Fruit fly (Drosophila melanogaster) whole organism, embryonic: Measurements from ENCODE around the gene CG13694.

Experiments used
- Bgb ChIP-seq: fragments of 200-800 bp; sonication (Bioruptor generic); IDR thresholded peaks from 2 replicates; pipeline ENCODE4 v1.3.6; 2022; ENCODE audit warnings: missing biosample characterization, missing genetic modification characterization; ENCODE audit not compliant: partially characterized antibody
- CG12104 ChIP-seq: fragments of 200-800 bp; sonication (Bioruptor generic); optimal IDR thresholded peaks from 3 replicates; lab custom pipeline; 2016; ENCODE audit warnings: missing biosample characterization, missing genetic modification characterization
- CG12391 ChIP-seq: fragments of 200-800 bp; sonication (Bioruptor generic); optimal IDR thresholded peaks from 3 replicates; lab custom pipeline; 2018; ENCODE audit warnings: missing biosample characterization, mild to moderate bottlenecking, missing genetic modification characterization, moderate library complexity
- CG12659 ChIP-seq: fragments of 200-800 bp; sonication (Bioruptor generic); optimal IDR thresholded peaks from 3 replicates; lab custom pipeline; 2017; ENCODE audit warnings: mild to moderate bottlenecking, missing biosample characterization, missing genetic modification reagents, missing genetic modification characterization
- CG12744 ChIP-seq: fragments of 200-800 bp; sonication (Bioruptor generic); optimal IDR thresholded peaks from 2 replicates; lab custom pipeline; 2016; ENCODE audit warnings: missing biosample characterization, missing genetic modification characterization
- CG13287 ChIP-seq: fragments of 200-800 bp; sonication (Bioruptor generic); IDR thresholded peaks from 2 replicates; pipeline ENCODE4 v1.3.6; 2022; ENCODE audit warnings: missing biosample characterization, missing genetic modification characterization; ENCODE audit not compliant: partially characterized antibody
- CG14667 ChIP-seq: fragments of 200-800 bp; sonication (Bioruptor generic); IDR thresholded peaks from 2 replicates; pipeline ENCODE4 v1.3.6; 2022; ENCODE audit warnings: missing biosample characterization, missing genetic modification characterization
- CG14710 ChIP-seq: fragments of 200-800 bp; sonication (Bioruptor generic); optimal IDR thresholded peaks from 3 replicates; lab custom pipeline; 2019; ENCODE audit warnings: missing biosample characterization, mild to moderate bottlenecking, missing genetic modification characterization, moderate library complexity
- CG14860 ChIP-seq: fragments of 200-800 bp; sonication (Bioruptor generic); IDR thresholded peaks from 3 replicates; pipeline ENCODE4 v1.3.6; 2022; ENCODE audit warnings: missing biosample characterization, missing genetic modification characterization; ENCODE audit not compliant: partially characterized antibody
- CG15514 ChIP-seq: fragments of 200-800 bp; sonication (Bioruptor generic); optimal IDR thresholded peaks from 3 replicates; lab custom pipeline; 2017; ENCODE audit warnings: missing biosample characterization, missing genetic modification characterization, mild to moderate bottlenecking, moderate library complexity, missing genetic modification reagents
- CG15601 ChIP-seq: fragments of 200-800 bp; sonication (Bioruptor generic); optimal IDR thresholded peaks from 3 replicates; lab custom pipeline; 2019; ENCODE audit warnings: missing biosample characterization, mild to moderate bottlenecking, missing genetic modification characterization, moderate library complexity
- CG1603 ChIP-seq: fragments of 200-800 bp; sonication (Bioruptor generic); optimal IDR thresholded peaks from 2 replicates; lab custom pipeline; 2019; ENCODE audit warnings: missing biosample characterization, mild to moderate bottlenecking, missing genetic modification characterization, moderate library complexity
- CG17385 ChIP-seq: fragments of 200-800 bp; sonication (Bioruptor generic); optimal IDR thresholded peaks from 3 replicates; lab custom pipeline; 2018; ENCODE audit warnings: missing biosample characterization, mild to moderate bottlenecking, missing genetic modification characterization
- CG18619 ChIP-seq: fragments of 200-800 bp; sonication (Bioruptor generic); optimal IDR thresholded peaks from 3 replicates; lab custom pipeline; 2017; ENCODE audit warnings: missing biosample characterization, mild to moderate bottlenecking, missing genetic modification characterization
- CG30403 ChIP-seq: fragments of 200-800 bp; sonication (Bioruptor generic); optimal IDR thresholded peaks from 3 replicates; lab custom pipeline; 2016; ENCODE audit warnings: missing biosample characterization, missing genetic modification characterization
- CG31224 ChIP-seq: fragments of 200-800 bp; sonication (Bioruptor generic); IDR thresholded peaks from 2 replicates; pipeline ENCODE4 v1.3.6; 2022; ENCODE audit warnings: missing biosample characterization, missing genetic modification characterization
- CG3726 ChIP-seq: fragments of 200-800 bp; sonication (Bioruptor generic); IDR thresholded peaks from 3 replicates; pipeline ENCODE4, ENCODE4 v1.3.6; 2022; ENCODE audit warnings: missing biosample characterization, missing genetic modification characterization
- CG42726 ChIP-seq: fragments of 200-800 bp; sonication (Bioruptor generic); IDR thresholded peaks from 2 replicates; pipeline ENCODE4 v1.3.6; 2022; ENCODE audit warnings: missing biosample characterization, missing genetic modification characterization; ENCODE audit not compliant: partially characterized antibody
- CG7987 ChIP-seq: fragments of 200-800 bp; sonication (Bioruptor generic); optimal IDR thresholded peaks from 2 replicates; lab custom pipeline; 2018; ENCODE audit warnings: missing biosample characterization, mild to moderate bottlenecking, missing genetic modification characterization, moderate library complexity
- CG8478 ChIP-seq: fragments of >200 bp; optimal IDR thresholded peaks from 2 replicates; lab custom pipeline; 2018
- CG8944 ChIP-seq: fragments of 200-800 bp; sonication (Bioruptor generic); optimal IDR thresholded peaks from 3 replicates; lab custom pipeline; 2016; ENCODE audit warnings: missing biosample characterization, missing genetic modification characterization
- Dek ChIP-seq: fragments of 200-800 bp; sonication (Bioruptor generic); optimal IDR thresholded peaks from 3 replicates; lab custom pipeline; 2019; ENCODE audit warnings: missing biosample characterization, mild to moderate bottlenecking, missing genetic modification characterization, moderate library complexity
- Doc2 ChIP-seq: fragments of 200-800 bp; sonication (Bioruptor generic); IDR thresholded peaks from 2 replicates; pipeline ENCODE4 v1.3.6; 2022; ENCODE audit warnings: missing biosample characterization, missing genetic modification characterization
- Dp ChIP-seq: fragments of 200-800 bp; sonication (Bioruptor generic); optimal IDR thresholded peaks from 2 replicates; lab custom pipeline; 2018; ENCODE audit warnings: missing biosample characterization, mild to moderate bottlenecking, missing genetic modification characterization, moderate library complexity
- Dref ChIP-seq: fragments of 200-800 bp; sonication (Bioruptor generic); IDR thresholded peaks from 2 replicates; pipeline ENCODE4 v1.3.6; 2022; ENCODE audit warnings: missing biosample characterization, missing genetic modification characterization
- E2f2 ChIP-seq: fragments of 200-800 bp; sonication (Bioruptor generic); IDR thresholded peaks from 2 replicates; pipeline ENCODE4 v1.3.6; 2022; ENCODE audit warnings: missing biosample characterization, missing genetic modification characterization
- HmgZ ChIP-seq: fragments of 200-800 bp; sonication (Bioruptor generic); optimal IDR thresholded peaks from 2 replicates; lab custom pipeline; 2018; ENCODE audit warnings: missing biosample characterization, mild to moderate bottlenecking, missing genetic modification characterization
- Hr3 ChIP-seq: fragments of 200-800 bp; sonication (Bioruptor generic); optimal IDR thresholded peaks from 3 replicates; lab custom pipeline; 2016; ENCODE audit warnings: missing biosample characterization, missing genetic modification characterization
- Kr ChIP-seq: fragments of 200-800 bp; sonication (Bioruptor generic); optimal IDR thresholded peaks from 2 replicates; lab custom pipeline; 2017; ENCODE audit warnings: missing biosample characterization, mild to moderate bottlenecking, missing genetic modification characterization
- Max ChIP-seq: fragments of 200-800 bp; sonication (Bioruptor generic); optimal IDR thresholded peaks from 2 replicates; lab custom pipeline; 2016; ENCODE audit warnings: missing biosample characterization, mild to moderate bottlenecking, missing genetic modification characterization
- Med ChIP-seq: fragments of 200-800 bp; sonication (Bioruptor generic); peaks from one replicate; lab custom pipeline; 2016; ENCODE audit warnings: missing biosample characterization, missing genetic modification characterization, mild to moderate bottlenecking, inconsistent platforms, moderate library complexity
- Sry-β ChIP-seq: fragments of 200-800 bp; sonication (Bioruptor generic); optimal IDR thresholded peaks from 2 replicates; lab custom pipeline; 2018; ENCODE audit warnings: missing biosample characterization, mild to moderate bottlenecking, missing genetic modification characterization, moderate library complexity
- Sry-δ ChIP-seq: fragments of 200-800 bp; sonication (Bioruptor generic); optimal IDR thresholded peaks from 2 replicates; lab custom pipeline; 2016; ENCODE audit warnings: missing biosample characterization, missing genetic modification characterization
- YL-1 ChIP-seq: fragments of 200-800 bp; sonication (Bioruptor generic); optimal IDR thresholded peaks from 3 replicates; lab custom pipeline; 2017; ENCODE audit warnings: missing biosample characterization, mild to moderate bottlenecking, missing genetic modification characterization
- cad ChIP-seq: fragments of >200 bp; optimal IDR thresholded peaks from 2 replicates; lab custom pipeline; 2017; ENCODE audit warnings: missing biosample characterization, missing genetic modification characterization
- crp ChIP-seq, 2 experiments: fragments of 200-800 bp; sonication (Bioruptor generic); optimal IDR thresholded peaks; 2 replicates in 1 of 2; 3 replicates in 1 of 2; lab custom pipeline; 2017; ENCODE audit warnings: missing biosample characterization in 2 of 2, missing genetic modification characterization in 2 of 2, mild to moderate bottlenecking in 1 of 2, moderate library complexity in 1 of 2
- eve ChIP-seq, 2 experiments: fragments of >200 bp; optimal IDR thresholded peaks; 2 replicates each; lab custom pipeline; 2017; ENCODE audit warnings: missing biosample characterization in 2 of 2, missing genetic modification characterization in 2 of 2
- ewg ChIP-seq: fragments of 200-800 bp; sonication (Bioruptor generic); optimal IDR thresholded peaks from 3 replicates; lab custom pipeline; 2017; ENCODE audit warnings: mild to moderate bottlenecking, missing biosample characterization, missing genetic modification reagents, missing genetic modification characterization
- fd64A ChIP-seq: fragments of 200-800 bp; sonication (Bioruptor generic); optimal IDR thresholded peaks from 3 replicates; lab custom pipeline; 2018; ENCODE audit warnings: missing biosample characterization, mild to moderate bottlenecking, missing genetic modification characterization
- fu2 ChIP-seq: fragments of 200-800 bp; sonication (Bioruptor generic); optimal IDR thresholded peaks from 2 replicates; lab custom pipeline; 2016; ENCODE audit warnings: missing biosample characterization, missing genetic modification characterization
- inv ChIP-seq: fragments of 200-800 bp; sonication (Bioruptor generic); IDR thresholded peaks from 2 replicates; pipeline ENCODE4 v1.3.6; 2022; ENCODE audit warnings: missing biosample characterization, missing genetic modification characterization; ENCODE audit not compliant: partially characterized antibody
- maf-S ChIP-seq: fragments of 200-800 bp; sonication (Bioruptor generic); optimal IDR thresholded peaks from 2 replicates; lab custom pipeline; 2016; ENCODE audit warnings: missing biosample characterization, missing genetic modification characterization
- nmo ChIP-seq: fragments of 200-800 bp; sonication (Bioruptor generic); optimal IDR thresholded peaks from 2 replicates; lab custom pipeline; 2018; ENCODE audit warnings: missing biosample characterization, mild to moderate bottlenecking, missing genetic modification characterization, moderate library complexity
- sens ChIP-seq: fragments of 200-800 bp; sonication (Bioruptor generic); peaks from one replicate; lab custom pipeline; 2016; ENCODE audit warnings: missing biosample characterization, missing genetic modification characterization
- seq ChIP-seq: fragments of 200-800 bp; sonication (Bioruptor generic); IDR thresholded peaks from 2 replicates; pipeline ENCODE4 v1.3.6; 2022; ENCODE audit warnings: missing biosample characterization, missing genetic modification characterization
- stwl ChIP-seq: fragments of 200-800 bp; sonication (Bioruptor generic); optimal IDR thresholded peaks from 3 replicates; lab custom pipeline; 2018; ENCODE audit warnings: missing biosample characterization, mild to moderate bottlenecking, missing genetic modification characterization, moderate library complexity
- tll ChIP-seq, 2 experiments: fragments of 200-800 bp in 1 of 2; fragments of >200 bp in 1 of 2; sonication (Bioruptor generic) in 1 of 2; optimal IDR thresholded peaks; 2 replicates each; lab custom pipeline; 2017 to 2019; ENCODE audit warnings: missing biosample characterization in 2 of 2, missing genetic modification characterization in 2 of 2, mild to moderate bottlenecking in 1 of 2, moderate library complexity in 1 of 2
- tna ChIP-seq: fragments of 200-800 bp; sonication (Bioruptor generic); IDR thresholded peaks from 2 replicates; pipeline ENCODE4 v1.3.6; 2022; ENCODE audit warnings: missing biosample characterization, missing genetic modification characterization; ENCODE audit not compliant: partially characterized antibody
- trem ChIP-seq: fragments of 200-800 bp; optimal IDR thresholded peaks from 3 replicates; lab custom pipeline; 2019; ENCODE audit warnings: missing biosample characterization, mild to moderate bottlenecking, missing genetic modification characterization, moderate library complexity
- usp ChIP-seq: fragments of >200 bp; optimal IDR thresholded peaks from 2 replicates; lab custom pipeline; 2017; ENCODE audit warnings: missing biosample characterization, missing genetic modification characterization

The CG13694 gene

DNA sequence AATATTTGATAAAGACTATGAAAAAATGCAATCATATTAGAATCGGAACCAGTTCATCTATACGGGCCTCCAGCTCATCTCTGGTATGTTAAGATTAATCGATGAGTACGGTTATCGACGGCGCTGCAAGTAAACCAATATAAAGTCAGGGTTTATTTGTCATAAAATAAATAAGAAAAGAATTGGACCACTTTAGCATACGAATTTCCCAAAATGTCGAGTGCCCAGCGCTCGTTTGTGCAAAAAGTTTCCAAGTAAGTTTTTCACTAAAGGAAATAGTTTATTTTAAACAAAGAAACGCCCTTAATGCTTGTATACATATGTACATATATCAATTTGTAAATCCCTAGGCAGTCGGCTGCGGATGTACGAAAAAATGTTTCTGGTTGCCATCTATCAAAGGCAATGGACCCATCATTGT, 21.6 kb downstream of the CG13694 start, which contains the start of gene Zir (continued):
- TF ChIP-seq CG3726 (GFP tag; lab: Robert Waterston, UW) (no peak), CG15601 (tag; lab: Kevin White, UChicago) (peak; percentile 9), Sry-β (GFP tag; lab: Kevin White, UChicago) (peak; percentile 88), stwl (tag; lab: Kevin White, UChicago) (peak; percentile 33), tll (GFP tag; optimal IDR thresholded peaks at IDR 0.05; lab: Kevin White, UChicago) (no peak), inv (GFP tag; lab: Robert Waterston, UW) (peak; percentile 61), Dref (GFP tag; lab: Robert Waterston, UW) (peak; percentile 72), CG42726 (no peak), CG12659 (GFP tag; lab: Kevin White, UChicago) (peak; percentile 26), Dek (tag; lab: Kevin White, UChicago) (no peak), CG12391 (peak; percentile 39), Med (GFP tag; lab: Kevin White, UChicago) (peak; percentile 83), CG7987 (GFP tag; lab: Kevin White, UChicago) (no peak), Bgb (GFP tag; lab: Robert Waterston, UW) (peak; percentile 78), CG8478 (lab: Kevin White, UChicago) (no peak), fd64A (GFP tag; lab: Kevin White, UChicago) (no peak), CG12744 (GFP tag; lab: Kevin White, UChicago) (no peak), seq (no peak), CG14860 (GFP tag; lab: Robert Waterston, UW) (peak; percentile 48; the same call in 1 of the 3 replicates), HmgZ (tag; lab: Kevin White, UChicago) (peak; percentile 35), CG31224 (GFP tag; lab: Robert Waterston, UW) (no peak), tna (GFP tag; lab: Robert Waterston, UW) (peak; percentile 77), Hr3 (GFP tag; lab: Kevin White, UChicago) (no peak), CG8944 (GFP tag; lab: Kevin White, UChicago) (no peak), CG14710 (peak; percentile 13), fu2 (no peak), Doc2 (GFP tag; lab: Robert Waterston, UW) (no peak), CG17385 (no peak), crp (GFP tag; optimal IDR thresholded peaks at IDR 0.05; lab: Kevin White, UChicago) (no peak), CG12104 (GFP tag; lab: Kevin White, UChicago) (no peak), CG14667 (GFP tag; lab: Robert Waterston, UW) (no peak), sens (GFP tag; lab: Kevin White, UChicago) (peak; percentile 59), Kr (no peak), maf-S (GFP tag; lab: Kevin White, UChicago) (no peak), Sry-δ (GFP tag; lab: Kevin White, UChicago) (peak; percentile 51), CG15514 (GFP tag; lab: Kevin White, UChicago) (peak; percentile 99), ewg (GFP tag; lab: Kevin White, UChicago) (no peak), YL-1 (GFP tag; lab: Kevin White, UChicago) (peak; percentile 40), CG30403 (peak; percentile 3), Dp (GFP tag; lab: Kevin White, UChicago) (peak; percentile 16), eve (GFP tag; optimal IDR thresholded peaks at IDR 0.05; lab: Kevin White, UChicago) (peak in 1 of 2 experiments; percentile 75), usp (no peak), cad (GFP tag; lab: Kevin White, UChicago) (no peak), CG13287 (GFP tag; lab: Robert Waterston, UW) (peak; percentile 80), trem (peak; percentile 30), CG1603 (peak; percentile 27), nmo (no peak), E2f2 (GFP tag; lab: Robert Waterston, UW) (no peak), CG18619 (no peak), Max (GFP tag; lab: Kevin White, UChicago) (no peak)
